Fruit fly (Drosophila melanogaster) whole organism, wandering third instar larva: Measurements from ENCODE around the gene Lon.

Experiments used
- Abd-B ChIP-seq: fragments of >200 bp; optimal IDR thresholded peaks from 2 replicates; lab custom pipeline; 2017; ENCODE audit warnings: missing biosample characterization, missing genetic modification characterization
- CG32264 ChIP-seq: fragments of 200-800 bp; sonication (Bioruptor generic); optimal IDR thresholded peaks from 2 replicates; lab custom pipeline; 2016; ENCODE audit warnings: missing biosample characterization, missing genetic modification characterization
- CG9705 ChIP-seq: fragments of 200-800 bp; sonication (Bioruptor generic); optimal IDR thresholded peaks from 2 replicates; lab custom pipeline; 2018; ENCODE audit warnings: missing biosample characterization, mild to moderate bottlenecking, missing genetic modification characterization
- CrebA ChIP-seq: fragments of 200-800 bp; sonication (Bioruptor generic); optimal IDR thresholded peaks from 2 replicates; lab custom pipeline; 2016; ENCODE audit warnings: missing biosample characterization, mild to moderate bottlenecking, missing genetic modification characterization, borderline replicate concordance
- Dif ChIP-seq: fragments of 200-275, 200-300 bp; sonication (Bioruptor generic); optimal IDR thresholded peaks from 2 replicates; lab custom pipeline; 2018; ENCODE audit warnings: missing biosample characterization, missing genetic modification characterization; ENCODE audit not compliant: partially characterized antibody
- Hr78 ChIP-seq: fragments of >200 bp; optimal IDR thresholded peaks from 2 replicates; lab custom pipeline; 2017; ENCODE audit warnings: missing biosample characterization, missing genetic modification characterization
- Hr83 ChIP-seq: fragments of 200-300 bp; sonication (Bioruptor generic); optimal IDR thresholded peaks from 2 replicates; lab custom pipeline; 2016; ENCODE audit warnings: missing biosample characterization, mild to moderate bottlenecking, missing genetic modification characterization, moderate library complexity; ENCODE audit not compliant: poor library complexity, severe bottlenecking
- Jra ChIP-seq: sonication (Bioruptor generic); optimal IDR thresholded peaks from 2 replicates; lab custom pipeline; 2016; ENCODE audit warnings: missing biosample characterization, missing genetic modification characterization
- Mio ChIP-seq: sonication (Bioruptor generic); optimal IDR thresholded peaks from 2 replicates; lab custom pipeline; 2016; ENCODE audit warnings: missing biosample characterization, missing genetic modification characterization
- Myc ChIP-seq: fragments of >200 bp; optimal IDR thresholded peaks from 2 replicates; lab custom pipeline; 2017
- N ChIP-seq: fragments of >200 bp; optimal IDR thresholded peaks from 2 replicates; lab custom pipeline; 2018; ENCODE audit warnings: missing biosample characterization, missing external identifiers, missing genetic modification characterization
- OdsH ChIP-seq: fragments of 200-800 bp; sonication (Bioruptor generic); optimal IDR thresholded peaks from 2 replicates; lab custom pipeline; 2016; ENCODE audit warnings: missing biosample characterization, mild to moderate bottlenecking, missing genetic modification characterization
- Rel ChIP-seq, 2 experiments: fragments of 200-800 bp; sonication (Bioruptor generic) in 1 of 2; optimal IDR thresholded peaks; 2 replicates in 1 of 2; 3 replicates in 1 of 2; lab custom pipeline; 2016 to 2019; ENCODE audit warnings: mild to moderate bottlenecking in 2 of 2, missing biosample characterization in 2 of 2, missing genetic modification characterization in 2 of 2, moderate library complexity in 1 of 2
- Vsx2 ChIP-seq: fragments of 200-300, 225-300 bp; sonication (Bioruptor generic); optimal IDR thresholded peaks from 2 replicates; lab custom pipeline; 2018; ENCODE audit warnings: missing biosample characterization, missing genetic modification characterization; ENCODE audit not compliant: partially characterized antibody
- br ChIP-seq: fragments of 200-800 bp; sonication (Bioruptor generic); optimal IDR thresholded peaks from 2 replicates; lab custom pipeline; 2016; ENCODE audit warnings: missing biosample characterization, missing genetic modification characterization
- dmrt93B ChIP-seq: fragments of 200-800 bp; sonication (Bioruptor generic); optimal IDR thresholded peaks from 2 replicates; lab custom pipeline; 2018; ENCODE audit warnings: missing biosample characterization, mild to moderate bottlenecking, missing genetic modification characterization
- dsf ChIP-seq: sonication (Bioruptor generic); optimal IDR thresholded peaks from 2 replicates; lab custom pipeline; 2016; ENCODE audit warnings: missing biosample characterization, missing genetic modification characterization, borderline replicate concordance
- ey ChIP-seq: fragments of 200-800 bp; sonication (Bioruptor generic); optimal IDR thresholded peaks from 2 replicates; lab custom pipeline; 2016; ENCODE audit warnings: missing biosample characterization, missing genetic modification characterization
- foxo ChIP-seq, 2 experiments: fragments of 200-800 bp; sonication (Bioruptor generic); optimal IDR thresholded peaks; 2 replicates in 1 of 2; 3 replicates in 1 of 2; lab custom pipeline; 2016 to 2017; ENCODE audit warnings: missing biosample characterization in 2 of 2, missing genetic modification characterization in 2 of 2
- fru ChIP-seq: fragments of 200-800 bp; sonication (Bioruptor generic); optimal IDR thresholded peaks from 3 replicates; lab custom pipeline; 2016; ENCODE audit warnings: missing biosample characterization, mild to moderate bottlenecking, missing genetic modification characterization
- h ChIP-seq: fragments of 200-800 bp; sonication (Bioruptor generic); optimal IDR thresholded peaks from 3 replicates; lab custom pipeline; 2016; ENCODE audit warnings: missing biosample characterization, mild to moderate bottlenecking, missing genetic modification characterization
- lola ChIP-seq: fragments of >200 bp; optimal IDR thresholded peaks from 2 replicates; lab custom pipeline; 2017; ENCODE audit warnings: missing biosample characterization, missing genetic modification characterization
- pan ChIP-seq: fragments of >200 bp; optimal IDR thresholded peaks from 2 replicates; lab custom pipeline; 2017
- psq ChIP-seq: fragments of 200-800 bp; sonication (Bioruptor generic); optimal IDR thresholded peaks from 3 replicates; lab custom pipeline; 2017; ENCODE audit warnings: missing biosample characterization, mild to moderate bottlenecking, missing genetic modification characterization, moderate library complexity
- rgr ChIP-seq: fragments of 200-800 bp; sonication (Bioruptor generic); optimal IDR thresholded peaks from 3 replicates; lab custom pipeline; 2016; ENCODE audit warnings: missing biosample characterization, mild to moderate bottlenecking, missing genetic modification characterization
- sage ChIP-seq: fragments of 200-800 bp; sonication (Bioruptor generic); optimal IDR thresholded peaks from 2 replicates; lab custom pipeline; 2016; ENCODE audit warnings: missing biosample characterization, mild to moderate bottlenecking, missing genetic modification characterization
- sv ChIP-seq: fragments of 200-800 bp; sonication (Bioruptor generic); optimal IDR thresholded peaks from 3 replicates; lab custom pipeline; 2016; ENCODE audit warnings: missing biosample characterization, missing genetic modification characterization
- usp ChIP-seq: fragments of >200 bp; optimal IDR thresholded peaks from 2 replicates; lab custom pipeline; 2017; ENCODE audit warnings: missing biosample characterization, missing genetic modification characterization

Lon gene

dm6 chr3L:19630701-19631100 lies 18.7 kb upstream of the Lon start:
- peak; percentile 47 for TF ChIP-seq OdsH (GFP tag; lab: Kevin White, UChicago)
- TF ChIP-seq Hr78: no peak
- peak; percentile 36 for TF ChIP-seq CG9705 (GFP tag; lab: Kevin White, UChicago)
- peak; percentile 23 for TF ChIP-seq sage (GFP tag; lab: Kevin White, UChicago)
- TF ChIP-seq Jra (GFP tag; lab: Kevin White, UChicago): peak; percentile 64
- TF ChIP-seq rgr: peak; percentile 55
- TF ChIP-seq Abd-B: no peak
- peak; percentile 81 for TF ChIP-seq h (GFP tag; lab: Kevin White, UChicago)
- no peak for TF ChIP-seq usp
- peak; percentile 42 for TF ChIP-seq CG32264 (GFP tag; lab: Kevin White, UChicago)
- TF ChIP-seq Hr83 (GFP tag; lab: Kevin White, UChicago): peak; percentile 89
- peak in 1 of 2 experiments; percentile 48 for TF ChIP-seq foxo (GFP tag; optimal IDR thresholded peaks at IDR 0.05; lab: Kevin White, UChicago)
- no peak for TF ChIP-seq dsf (GFP tag; lab: Kevin White, UChicago)
- peak; percentile 41 for TF ChIP-seq psq (GFP tag; lab: Kevin White, UChicago)
- TF ChIP-seq dmrt93B (GFP tag; lab: Kevin White, UChicago): no peak
- peak; percentile 60 for TF ChIP-seq br
- peak; percentile 45 for TF ChIP-seq fru (GFP tag; lab: Kevin White, UChicago)
- no peak for TF ChIP-seq Rel (GFP tag; optimal IDR thresholded peaks at IDR 0.05; lab: Kevin White, UChicago)
- TF ChIP-seq Rel (tag; optimal IDR thresholded peaks at IDR 0.05; lab: Kevin White, UChicago): peak; percentile 51
- peak; percentile 31 for TF ChIP-seq ey (GFP tag; lab: Kevin White, UChicago)
- no peak for TF ChIP-seq N (GFP tag; lab: Kevin White, UChicago)
- no peak for TF ChIP-seq sv (GFP tag; lab: Kevin White, UChicago)
- no peak for TF ChIP-seq Mio (GFP tag; lab: Kevin White, UChicago)
- TF ChIP-seq pan (lab: Kevin White, UChicago): no peak

dm6 chr3L:19618072-19618958 lies 6.3 kb upstream of the Lon start, which contains the start of gene asf1:
TSS of gene asf1 (plus strand) at chr3L:19618894.
- peak; percentile 54 for TF ChIP-seq sv (GFP tag; lab: Kevin White, UChicago)
- peak; percentile 37 for TF ChIP-seq OdsH (GFP tag; lab: Kevin White, UChicago)
- TF ChIP-seq Myc (lab: Kevin White, UChicago): peak; percentile 67
- TF ChIP-seq ey (GFP tag; lab: Kevin White, UChicago): peak; percentile 29
- TF ChIP-seq CG32264 (GFP tag; lab: Kevin White, UChicago): no peak
- TF ChIP-seq fru (GFP tag; lab: Kevin White, UChicago): peak; percentile 63

dm6 chr3L:19605974-19606497 lies 6.0 kb downstream of the Lon start, which contains the start of the genes lush and CG9372:
TSS of gene lush (minus strand) at chr3L:19606090.
TSS of gene CG9372 (plus strand) at chr3L:19606208.
- TF ChIP-seq h (GFP tag; lab: Kevin White, UChicago) (no peak), Myc (lab: Kevin White, UChicago) (no peak), Dif (GFP tag; lab: Kevin White, UChicago) (no peak), psq (GFP tag; lab: Kevin White, UChicago) (no peak), lola (GFP tag; lab: Kevin White, UChicago) (no peak), pan (lab: Kevin White, UChicago) (no peak)

- TF ChIP-seq fru (GFP tag; lab: Kevin White, UChicago): no peak
- TF ChIP-seq rgr: no peak
- no peak for TF ChIP-seq CG32264 (GFP tag; lab: Kevin White, UChicago)
- no peak for TF ChIP-seq Jra (GFP tag; lab: Kevin White, UChicago)
- TF ChIP-seq CrebA (GFP tag; lab: Kevin White, UChicago): no peak
- TF ChIP-seq sv (GFP tag; lab: Kevin White, UChicago): no peak
- TF ChIP-seq Dif (GFP tag; lab: Kevin White, UChicago): no peak
- TF ChIP-seq Abd-B: no peak
- no peak for TF ChIP-seq Vsx2
Measured at dm6 chr3L:19601413-19601812, 10.6 kb downstream of the Lon start, which contains the start of gene CG9368. TSS of gene CG9368 (plus strand) at chr3L:19601633.
